Worm (Caenorhabditis elegans) whole organism, mixed stage, embryonic: Measurements from ENCODE around the gene F35C5.3.

Experiments
- M03D4.4 ChIP-seq: sonication (generic microtip); optimal IDR thresholded peaks from 2 replicates; lab custom pipeline; 2017; ENCODE audit warnings: mild to moderate bottlenecking, missing genetic modification characterization, missing compliant biosample characterization
- bed-3 ChIP-seq: fragments of 200-800 bp; sonication (Bioruptor generic); optimal IDR thresholded peaks from 3 replicates; lab custom pipeline; 2018; ENCODE audit warnings: mild to moderate bottlenecking, missing genetic modification characterization, moderate library complexity, missing compliant biosample characterization
- ceh-39 ChIP-seq: fragments of 150-350 bp; optimal IDR thresholded peaks from 2 replicates; lab custom pipeline; 2014; ENCODE audit warnings: missing biosample characterization, missing genetic modification characterization
- ceh-43 ChIP-seq: fragments of 200-800 bp; sonication (Bioruptor generic); optimal IDR thresholded peaks from 2 replicates; lab custom pipeline; 2018; ENCODE audit warnings: mild to moderate bottlenecking, missing genetic modification characterization, moderate library complexity, missing compliant biosample characterization
- ceh-83 ChIP-seq: fragments of 200-800 bp; sonication (Bioruptor generic); optimal IDR thresholded peaks from 2 replicates; lab custom pipeline; 2018; ENCODE audit warnings: mild to moderate bottlenecking, missing genetic modification characterization, missing compliant biosample characterization
- ces-1 ChIP-seq: fragments of 150-350 bp; optimal IDR thresholded peaks from 2 replicates; lab custom pipeline; 2014; ENCODE audit warnings: missing biosample characterization, missing genetic modification reagents, missing genetic modification characterization
- cnd-1 ChIP-seq: fragments of 200-800 bp; sonication (Bioruptor generic); optimal IDR thresholded peaks from 2 replicates; lab custom pipeline; 2018; ENCODE audit warnings: mild to moderate bottlenecking, missing genetic modification characterization, missing compliant biosample characterization
- drap-1 ChIP-seq: fragments of 200-800 bp; sonication (Bioruptor generic); optimal IDR thresholded peaks from 3 replicates; lab custom pipeline; 2018; ENCODE audit warnings: mild to moderate bottlenecking, missing genetic modification characterization, missing compliant biosample characterization
- elt-1 ChIP-seq: sonication (generic microtip); optimal IDR thresholded peaks from 2 replicates; lab custom pipeline; 2017; ENCODE audit warnings: missing genetic modification characterization, mild to moderate bottlenecking, missing compliant biosample characterization, antibody characterized with exemption, moderate library complexity, borderline replicate concordance; ENCODE audit not compliant: insufficient read depth
- elt-3 ChIP-seq: fragments of 150-350 bp; optimal IDR thresholded peaks from 2 replicates; lab custom pipeline; 2014; ENCODE audit warnings: missing biosample characterization, missing genetic modification characterization
- flh-1 ChIP-seq: fragments of 200-800 bp; sonication (Bioruptor generic); optimal IDR thresholded peaks from 2 replicates; lab custom pipeline; 2018; ENCODE audit warnings: mild to moderate bottlenecking, missing genetic modification characterization, moderate library complexity, missing compliant biosample characterization
- ham-2 ChIP-seq: fragments of 200-800 bp; sonication (Bioruptor generic); optimal IDR thresholded peaks from 2 replicates; lab custom pipeline; 2018; ENCODE audit warnings: mild to moderate bottlenecking, missing genetic modification characterization, missing compliant biosample characterization
- hlh-1 ChIP-seq: fragments of 150-350 bp; optimal IDR thresholded peaks from 2 replicates; lab custom pipeline; 2014; ENCODE audit warnings: missing biosample characterization, missing genetic modification reagents, missing genetic modification characterization
- lin-13 ChIP-seq: fragments of 150-350 bp; optimal IDR thresholded peaks from 2 replicates; lab custom pipeline; 2014; ENCODE audit warnings: missing biosample characterization, missing genetic modification characterization
- lin-32 ChIP-seq: fragments of 200-800 bp; sonication (Bioruptor generic); optimal IDR thresholded peaks from 2 replicates; lab custom pipeline; 2018; ENCODE audit warnings: mild to moderate bottlenecking, missing genetic modification characterization, missing compliant biosample characterization
- lsy-2 ChIP-seq: fragments of 150-350 bp; optimal IDR thresholded peaks from 2 replicates; lab custom pipeline; 2014; ENCODE audit warnings: missing biosample characterization, missing genetic modification characterization
- mab-5 ChIP-seq: fragments of 150-350 bp; optimal IDR thresholded peaks from 2 replicates; lab custom pipeline; 2014; ENCODE audit warnings: missing biosample characterization, missing genetic modification characterization
- mep-1 ChIP-seq: fragments of 150-350 bp; optimal IDR thresholded peaks from 2 replicates; lab custom pipeline; 2017; ENCODE audit warnings: missing biosample characterization, missing genetic modification reagents, missing genetic modification characterization, inconsistent platforms
- mls-2 ChIP-seq: sonication (generic microtip); optimal IDR thresholded peaks from 2 replicates; lab custom pipeline; 2016; ENCODE audit warnings: mild to moderate bottlenecking, missing genetic modification characterization, moderate library complexity, missing compliant biosample characterization
- nhr-12 ChIP-seq: fragments of 150-350 bp; optimal IDR thresholded peaks from 2 replicates; lab custom pipeline; 2014; ENCODE audit warnings: missing biosample characterization, missing genetic modification characterization
- nhr-2 ChIP-seq: fragments of 150-350 bp; optimal IDR thresholded peaks from 2 replicates; lab custom pipeline; 2014; ENCODE audit warnings: missing biosample characterization, missing genetic modification characterization
- nhr-237 ChIP-seq: fragments of 150-350 bp; optimal IDR thresholded peaks from 2 replicates; lab custom pipeline; 2014; ENCODE audit warnings: missing biosample characterization, missing genetic modification characterization
- nhr-28 ChIP-seq: fragments of 150-350 bp; optimal IDR thresholded peaks from 2 replicates; lab custom pipeline; 2014; ENCODE audit warnings: missing biosample characterization, missing genetic modification characterization
- nhr-76 ChIP-seq: sonication (generic microtip); optimal IDR thresholded peaks from 2 replicates; lab custom pipeline; 2017; ENCODE audit warnings: missing biosample characterization, missing genetic modification characterization
- sem-2 ChIP-seq: fragments of 200-800 bp; sonication (Bioruptor generic); optimal IDR thresholded peaks from 2 replicates; lab custom pipeline; 2018; ENCODE audit warnings: mild to moderate bottlenecking, missing genetic modification characterization, missing compliant biosample characterization
- snpc-4 ChIP-seq: fragments of 150-350 bp; optimal IDR thresholded peaks from 2 replicates; lab custom pipeline; 2014; ENCODE audit warnings: missing biosample characterization, missing genetic modification characterization
- sptf-1 ChIP-seq: sonication (generic microtip); optimal IDR thresholded peaks from 2 replicates; lab custom pipeline; 2017; ENCODE audit warnings: mild to moderate bottlenecking, missing genetic modification characterization, moderate library complexity, missing compliant biosample characterization
- tbx-8 ChIP-seq: fragments of 200-800 bp; sonication (Bioruptor generic); optimal IDR thresholded peaks from 2 replicates; lab custom pipeline; 2018; ENCODE audit warnings: mild to moderate bottlenecking, missing genetic modification characterization, moderate library complexity, missing compliant biosample characterization
- unc-120 ChIP-seq: sonication (generic microtip); optimal IDR thresholded peaks from 2 replicates; lab custom pipeline; 2017; ENCODE audit warnings: missing genetic modification characterization, missing compliant biosample characterization; ENCODE audit not compliant: poor library complexity, severe bottlenecking
- unc-39 ChIP-seq: fragments of 150-350 bp; optimal IDR thresholded peaks from 2 replicates; lab custom pipeline; 2014; ENCODE audit warnings: missing biosample characterization, missing genetic modification characterization
- unc-62 ChIP-seq: fragments of 150-350 bp; optimal IDR thresholded peaks from 2 replicates; lab custom pipeline; 2014; ENCODE audit warnings: missing biosample characterization, missing genetic modification reagents, missing genetic modification characterization
- zip-8 ChIP-seq: fragments of 150-350 bp; optimal IDR thresholded peaks from 2 replicates; lab custom pipeline; 2014; ENCODE audit warnings: missing biosample characterization, missing genetic modification characterization
- ztf-11 ChIP-seq: fragments of 150-350 bp; optimal IDR thresholded peaks from 2 replicates; lab custom pipeline; 2014; ENCODE audit warnings: missing biosample characterization, missing genetic modification characterization

Gene F35C5.3

ce11 chrII:12884972-12885371, 3.6 kb upstream of the F35C5.3 start, which contains the start of gene sra-14:
Gene sra-14 (plus strand): TSS chrII:12885272.
- TF ChIP-seq lsy-2 (no peak), unc-120 (no peak), flh-1 (no peak), unc-62 (no peak), bed-3 (no peak), ztf-11 (tag; lab: Kevin White, UChicago) (no peak), snpc-4 (no peak), nhr-28 (tag; lab: Kevin White, UChicago) (no peak), cnd-1 (tag; lab: Kevin White, UChicago) (no peak), lin-13 (tag; lab: Kevin White, UChicago) (no peak), nhr-2 (tag; lab: Kevin White, UChicago) (no peak), elt-3 (no peak), nhr-76 (tag; lab: Kevin White, UChicago) (no peak), ceh-83 (GFP tag; lab: Kevin White, UChicago) (no peak)

DNA sequence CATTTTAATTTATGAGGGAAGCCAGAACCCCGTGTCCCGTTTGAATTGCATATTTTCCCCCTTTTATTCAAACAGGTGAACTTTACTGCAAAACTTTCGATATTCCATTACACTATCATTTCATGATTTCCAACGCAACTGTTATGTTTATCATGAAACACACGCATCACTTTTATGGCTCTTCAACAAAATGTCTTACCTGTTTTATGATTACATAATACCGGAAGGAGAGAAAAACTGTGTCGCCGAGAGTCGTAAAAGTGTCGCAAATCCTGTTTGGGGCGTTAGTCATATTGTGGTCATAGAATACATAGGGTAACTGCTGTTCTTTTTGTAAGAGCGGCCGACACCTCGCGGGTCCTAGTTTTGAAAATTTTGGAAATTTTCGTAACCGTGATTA, 3.8 kb downstream of the F35C5.3 start:
- TF ChIP-seq ceh-43 (GFP tag; lab: Kevin White, UChicago) (no peak), unc-39 (tag; lab: Kevin White, UChicago) (no peak), nhr-28 (tag; lab: Kevin White, UChicago) (no peak), elt-1 (tag; lab: Kevin White, UChicago) (no peak), nhr-12 (tag; lab: Kevin White, UChicago) (no peak), hlh-1 (no peak), cnd-1 (tag; lab: Kevin White, UChicago) (no peak), ham-2 (GFP tag; lab: Kevin White, UChicago) (no peak), ceh-83 (GFP tag; lab: Kevin White, UChicago) (no peak), unc-120 (no peak), sptf-1 (tag; lab: Kevin White, UChicago) (no peak), flh-1 (no peak), bed-3 (no peak)

DNA sequence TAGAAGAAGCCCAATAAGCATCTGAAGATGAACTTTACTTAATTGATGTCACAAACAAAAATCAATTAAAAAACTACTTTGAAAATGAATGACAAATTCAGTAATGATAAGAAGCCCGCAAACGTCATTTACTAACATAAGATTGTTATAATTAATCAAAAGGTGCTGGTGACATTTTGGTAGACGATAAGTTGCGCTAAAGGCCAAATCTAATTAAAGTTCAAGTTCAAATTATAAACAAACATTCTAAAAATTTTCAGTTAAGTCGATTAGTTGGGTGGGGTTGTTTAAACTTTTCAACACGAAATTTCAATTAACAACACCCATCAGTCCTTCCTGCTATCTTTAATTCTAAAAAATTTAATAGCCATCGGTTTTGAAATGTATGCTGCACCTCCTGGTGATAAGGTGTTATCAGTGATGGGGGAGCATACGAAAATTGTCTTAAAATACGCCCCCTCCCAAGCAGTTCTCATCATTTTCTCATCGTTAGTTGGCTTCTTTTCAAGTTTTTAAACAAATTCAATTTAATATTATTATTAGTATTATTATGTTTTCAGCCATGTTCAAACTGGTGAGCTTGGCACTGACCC, 6.6 kb downstream of the F35C5.3 start, which contains the start of the genes clec-62 and clec-63:
Gene clec-62 (minus strand): TSS at position 51 of the 593 bp plus-strand sequence.
Gene clec-63 (plus strand): TSS at position 561 of the 593 bp plus-strand sequence.
- TF ChIP-seq nhr-2 (tag; lab: Kevin White, UChicago) (no peak), drap-1 (no peak), elt-3 (no peak), mab-5 (no peak), mls-2 (tag; lab: Kevin White, UChicago) (no peak), nhr-28 (tag; lab: Kevin White, UChicago) (no peak), ceh-39 (tag; lab: Kevin White, UChicago) (no peak), elt-1 (tag; lab: Kevin White, UChicago) (no peak), sem-2 (GFP tag; lab: Kevin White, UChicago) (no peak)
- TF ChIP-seq, all 35 proteins: peak for 0

ce11 chrII:12896666-12897065, 8.1 kb downstream of the F35C5.3 start:
- no peak for TF ChIP-seq nhr-76 (tag; lab: Kevin White, UChicago)

DNA sequence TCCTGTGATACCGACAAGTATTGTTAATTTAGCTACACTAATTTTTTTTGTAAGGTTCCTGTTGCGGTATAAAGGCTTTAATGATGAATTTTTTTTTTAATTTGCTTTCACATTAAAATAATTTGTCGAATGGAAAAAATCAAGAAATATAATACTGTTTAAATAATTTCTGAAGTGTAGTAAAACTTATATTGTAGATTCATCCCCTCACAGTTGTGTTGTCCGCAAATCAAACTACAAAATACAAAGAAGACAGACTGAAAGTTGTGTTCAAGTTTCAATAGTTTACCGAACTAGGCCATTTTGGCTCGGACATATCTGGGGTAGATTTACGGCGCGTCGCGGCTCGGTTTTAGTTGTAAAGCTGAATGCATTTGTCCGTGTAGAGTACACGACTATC, 8.8 kb downstream of the F35C5.3 start:
- TF ChIP-seq nhr-237 (tag; lab: Kevin White, UChicago) (no peak), tbx-8 (GFP tag; lab: Kevin White, UChicago) (no peak)

DNA sequence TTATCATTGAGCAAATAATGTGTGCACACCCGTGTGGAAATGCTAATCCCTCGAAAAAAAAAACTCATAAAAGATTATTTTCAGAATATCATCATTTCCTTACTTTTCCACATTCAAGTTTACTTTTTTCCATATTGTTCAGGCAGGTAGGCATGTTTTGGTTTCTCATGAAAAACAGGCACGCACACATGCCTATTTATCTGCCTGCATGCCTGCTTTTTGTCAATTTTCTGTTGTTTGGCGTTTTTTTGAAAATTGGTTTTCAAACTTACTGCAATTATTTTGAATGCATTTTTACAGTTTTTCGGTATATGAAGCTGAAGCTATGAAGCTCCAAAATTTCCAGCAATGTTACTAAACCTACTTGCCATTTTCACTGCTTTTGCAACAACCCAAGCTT, 9.4 kb downstream of the F35C5.3 start, which contains the start of gene clec-64:
Gene clec-64 (plus strand): TSS at position 301 of the 400 bp plus-strand sequence.
- TF ChIP-seq ceh-43 (GFP tag; lab: Kevin White, UChicago) (no peak), lin-32 (no peak), ztf-11 (tag; lab: Kevin White, UChicago) (no peak), unc-39 (tag; lab: Kevin White, UChicago) (no peak), M03D4.4 (tag; lab: Kevin White, UChicago) (no peak), tbx-8 (GFP tag; lab: Kevin White, UChicago) (no peak), ceh-83 (GFP tag; lab: Kevin White, UChicago) (no peak), ham-2 (GFP tag; lab: Kevin White, UChicago) (no peak), zip-8 (tag; lab: Kevin White, UChicago) (no peak), nhr-237 (tag; lab: Kevin White, UChicago) (no peak), ces-1 (GFP tag; lab: Kevin White, UChicago) (no peak), elt-1 (tag; lab: Kevin White, UChicago) (no peak), mep-1 (no peak), lsy-2 (no peak)
